Fruit fly (Drosophila melanogaster) whole organism, embryonic: ENCODE data around the gene Pxd.
A peak's percentile ranks its signal among the peaks of the same experiment; 100 is the strongest.

Source experiments
- Antp ChIP-seq: fragments of 200-800 bp; sonication (Bioruptor generic); optimal IDR thresholded peaks from 3 replicates; lab custom pipeline; 2016; ENCODE audit warnings: missing biosample characterization, missing genetic modification characterization
- Asciz ChIP-seq: fragments of 200-800 bp; sonication (Bioruptor generic); optimal IDR thresholded peaks from 2 replicates; lab custom pipeline; 2017; ENCODE audit warnings: missing biosample characterization, mild to moderate bottlenecking, missing genetic modification characterization, missing genetic modification reagents
- Blimp-1 ChIP-seq: fragments of 200-800 bp; sonication (Bioruptor generic); optimal IDR thresholded peaks from 3 replicates; lab custom pipeline; 2018; ENCODE audit warnings: missing biosample characterization, missing genetic modification characterization, mild to moderate bottlenecking, moderate library complexity, missing genetic modification reagents
- CG11723 ChIP-seq: fragments of 200-800 bp; sonication (Bioruptor generic); optimal IDR thresholded peaks from 2 replicates; lab custom pipeline; 2017; ENCODE audit warnings: missing biosample characterization, mild to moderate bottlenecking, missing genetic modification characterization
- CG13624 ChIP-seq: fragments of 200-800 bp; sonication (Bioruptor generic); optimal IDR thresholded peaks from 2 replicates; lab custom pipeline; 2016; ENCODE audit warnings: missing biosample characterization, missing genetic modification characterization
- CG1647 ChIP-seq: fragments of 200-800 bp; sonication (Bioruptor generic); optimal IDR thresholded peaks from 3 replicates; lab custom pipeline; 2016; ENCODE audit warnings: missing biosample characterization, missing genetic modification characterization
- CG17359 ChIP-seq: fragments of 200-800 bp; sonication (Bioruptor generic); optimal IDR thresholded peaks from 3 replicates; lab custom pipeline; 2018; ENCODE audit warnings: missing biosample characterization, mild to moderate bottlenecking, missing genetic modification characterization, moderate library complexity
- CG17802 ChIP-seq: fragments of 200-800 bp; sonication (Bioruptor generic); optimal IDR thresholded peaks from 2 replicates; lab custom pipeline; 2018; ENCODE audit warnings: missing biosample characterization, mild to moderate bottlenecking, missing genetic modification characterization, moderate library complexity
- CG2120 ChIP-seq: fragments of 200-800 bp; sonication (Bioruptor generic); optimal IDR thresholded peaks from 3 replicates; lab custom pipeline; 2016; ENCODE audit warnings: missing biosample characterization, missing genetic modification characterization
- CG2129 ChIP-seq: fragments of 200-800 bp; sonication (Bioruptor generic); IDR thresholded peaks from 2 replicates; pipeline ENCODE4 v1.3.6; 2022; ENCODE audit warnings: missing biosample characterization, missing genetic modification characterization; ENCODE audit not compliant: partially characterized antibody
- CG2202 ChIP-seq: fragments of 200-800 bp; sonication (Bioruptor generic); optimal IDR thresholded peaks from 2 replicates; lab custom pipeline; 2018; ENCODE audit warnings: missing biosample characterization, mild to moderate bottlenecking, missing genetic modification characterization
- CG2875 ChIP-seq: fragments of 200-800 bp; sonication (Bioruptor generic); optimal IDR thresholded peaks from 2 replicates; lab custom pipeline; 2017; ENCODE audit warnings: missing biosample characterization, mild to moderate bottlenecking, missing genetic modification characterization, missing genetic modification reagents
- CG3065 ChIP-seq: fragments of 200-800 bp; sonication (Bioruptor generic); optimal IDR thresholded peaks from 2 replicates; lab custom pipeline; 2016; ENCODE audit warnings: missing biosample characterization, missing genetic modification characterization
- CG33213 ChIP-seq: fragments of 200-800 bp; sonication (Bioruptor generic); optimal IDR thresholded peaks from 3 replicates; lab custom pipeline; 2016; ENCODE audit warnings: missing biosample characterization, missing genetic modification characterization
- CG34376 ChIP-seq: fragments of 200-800 bp; sonication (Bioruptor generic); optimal IDR thresholded peaks from 2 replicates; lab custom pipeline; 2018; ENCODE audit warnings: missing biosample characterization, mild to moderate bottlenecking, missing genetic modification characterization
- CG4360 ChIP-seq: fragments of 200-800 bp; sonication (Bioruptor generic); IDR thresholded peaks from 2 replicates; pipeline ENCODE4 v1.3.6; 2022; ENCODE audit warnings: missing biosample characterization, missing genetic modification characterization
- CG7928 ChIP-seq: fragments of 200-800 bp; sonication (Bioruptor generic); optimal IDR thresholded peaks from 2 replicates; lab custom pipeline; 2017; ENCODE audit warnings: missing biosample characterization, mild to moderate bottlenecking, missing genetic modification characterization
- CG9215 ChIP-seq: fragments of 200-800 bp; sonication (Bioruptor generic); IDR thresholded peaks from 2 replicates; pipeline ENCODE4 v1.3.6; 2022; ENCODE audit warnings: missing biosample characterization, missing genetic modification characterization
- CG9876 ChIP-seq: fragments of 200-800 bp; sonication (Bioruptor generic); optimal IDR thresholded peaks from 2 replicates; lab custom pipeline; 2016; ENCODE audit warnings: missing biosample characterization, missing genetic modification characterization
- CkIIα-i1 ChIP-seq: fragments of 200-800 bp; sonication (Bioruptor generic); IDR thresholded peaks from 2 replicates; pipeline ENCODE4 v1.3.6; 2022; ENCODE audit warnings: missing biosample characterization, missing genetic modification characterization
- E2f2 ChIP-seq: fragments of 200-800 bp; sonication (Bioruptor generic); IDR thresholded peaks from 2 replicates; pipeline ENCODE4 v1.3.6; 2022; ENCODE audit warnings: missing biosample characterization, missing genetic modification characterization
- HLHmδ ChIP-seq: fragments of 200-800 bp; sonication (Bioruptor generic); optimal IDR thresholded peaks from 2 replicates; lab custom pipeline; 2018; ENCODE audit warnings: missing biosample characterization, mild to moderate bottlenecking, missing genetic modification characterization, moderate library complexity
- Hr39 ChIP-seq: fragments of >200 bp; optimal IDR thresholded peaks from 2 replicates; lab custom pipeline; 2017
- Jarid2 ChIP-seq: fragments of 200-800 bp; sonication (Bioruptor generic); optimal IDR thresholded peaks from 3 replicates; lab custom pipeline; 2017; ENCODE audit warnings: mild to moderate bottlenecking, missing biosample characterization, missing genetic modification reagents, missing genetic modification characterization
- Lhr ChIP-seq: fragments of 200-800 bp; sonication (Bioruptor generic); optimal IDR thresholded peaks from 3 replicates; lab custom pipeline; 2017; ENCODE audit warnings: mild to moderate bottlenecking, missing biosample characterization, missing genetic modification reagents, missing genetic modification characterization
- Mad ChIP-seq: fragments of 200-800 bp; sonication (Bioruptor generic); optimal IDR thresholded peaks from 2 replicates; lab custom pipeline; 2016; ENCODE audit warnings: missing biosample characterization, missing genetic modification characterization
- Med ChIP-seq: fragments of 200-800 bp; sonication (Bioruptor generic); peaks from one replicate; lab custom pipeline; 2016; ENCODE audit warnings: missing biosample characterization, missing genetic modification characterization, mild to moderate bottlenecking, inconsistent platforms, moderate library complexity
- Nf-YB ChIP-seq: fragments of 200-800 bp; sonication (Bioruptor generic); optimal IDR thresholded peaks from 3 replicates; lab custom pipeline; 2019; ENCODE audit warnings: missing biosample characterization, mild to moderate bottlenecking, missing genetic modification characterization, moderate library complexity
- Oaz ChIP-seq: fragments of 200-800 bp; sonication (Bioruptor generic); IDR thresholded peaks from 2 replicates; pipeline ENCODE4 v1.3.6; 2022; ENCODE audit warnings: missing biosample characterization, missing genetic modification characterization
- Optix ChIP-seq: fragments of 200-800 bp; sonication (Bioruptor generic); IDR thresholded peaks from 3 replicates; pipeline ENCODE4 v1.3.6; 2022; ENCODE audit warnings: missing biosample characterization, missing genetic modification characterization
- Sin3A ChIP-seq: fragments of >200 bp; optimal IDR thresholded peaks from 2 replicates; lab custom pipeline; 2018
- Ssrp ChIP-seq: fragments of 200-800 bp; sonication (Bioruptor generic); optimal IDR thresholded peaks from 2 replicates; lab custom pipeline; 2018; ENCODE audit warnings: missing biosample characterization, mild to moderate bottlenecking, missing genetic modification characterization, moderate library complexity
- cg ChIP-seq: fragments of 200-800 bp; sonication (Bioruptor generic); optimal IDR thresholded peaks from 3 replicates; lab custom pipeline; 2019; ENCODE audit warnings: missing biosample characterization, mild to moderate bottlenecking, missing genetic modification characterization, moderate library complexity
- dpn ChIP-seq, 2 experiments: fragments of 200-800 bp; sonication (Bioruptor generic); optimal IDR thresholded peaks; 3 replicates each; lab custom pipeline; 2016; ENCODE audit warnings: missing biosample characterization in 2 of 2, missing genetic modification characterization in 2 of 2
- eve ChIP-seq, 2 experiments: fragments of >200 bp; optimal IDR thresholded peaks; 2 replicates each; lab custom pipeline; 2017; ENCODE audit warnings: missing biosample characterization in 2 of 2, missing genetic modification characterization in 2 of 2
- ewg ChIP-seq: fragments of 200-800 bp; sonication (Bioruptor generic); optimal IDR thresholded peaks from 3 replicates; lab custom pipeline; 2017; ENCODE audit warnings: mild to moderate bottlenecking, missing biosample characterization, missing genetic modification reagents, missing genetic modification characterization
- fd64A ChIP-seq: fragments of 200-800 bp; sonication (Bioruptor generic); optimal IDR thresholded peaks from 3 replicates; lab custom pipeline; 2018; ENCODE audit warnings: missing biosample characterization, mild to moderate bottlenecking, missing genetic modification characterization
- grn ChIP-seq: fragments of 200-800 bp; sonication (Bioruptor generic); optimal IDR thresholded peaks from 3 replicates; lab custom pipeline; 2017; ENCODE audit warnings: missing biosample characterization, missing genetic modification characterization
- ham ChIP-seq: fragments of 200-800 bp; sonication (Bioruptor generic); IDR thresholded peaks from 2 replicates; pipeline ENCODE4 v1.3.6; 2022; ENCODE audit warnings: missing biosample characterization, missing genetic modification characterization
- hth ChIP-seq: fragments of >200 bp; optimal IDR thresholded peaks from 2 replicates; lab custom pipeline; 2017; ENCODE audit warnings: inconsistent platforms
- kah ChIP-seq: fragments of 200-800 bp; sonication (Bioruptor generic); optimal IDR thresholded peaks from 2 replicates; lab custom pipeline; 2018; ENCODE audit warnings: missing biosample characterization, mild to moderate bottlenecking, missing genetic modification characterization
- lmd ChIP-seq: fragments of 200-800 bp; sonication (Bioruptor generic); IDR thresholded peaks from 2 replicates; pipeline ENCODE4 v1.3.6; 2022; ENCODE audit warnings: missing biosample characterization, missing genetic modification characterization
- mam ChIP-seq: fragments of 200-800 bp; sonication (Bioruptor generic); optimal IDR thresholded peaks from 3 replicates; lab custom pipeline; 2016; ENCODE audit warnings: missing biosample characterization, missing genetic modification characterization
- peb ChIP-seq: fragments of 200-800 bp; sonication (Bioruptor generic); IDR thresholded peaks from 2 replicates; pipeline ENCODE4 v1.3.6; 2022; ENCODE audit warnings: missing biosample characterization, missing genetic modification characterization
- pho ChIP-seq: fragments of 200-800 bp; sonication (Bioruptor generic); optimal IDR thresholded peaks from 2 replicates; lab custom pipeline; 2016; ENCODE audit warnings: missing biosample characterization, missing genetic modification characterization
- pita ChIP-seq: fragments of 200-800 bp; sonication (Bioruptor generic); optimal IDR thresholded peaks from 2 replicates; lab custom pipeline; 2017; ENCODE audit warnings: missing biosample characterization, mild to moderate bottlenecking, missing genetic modification characterization
- stc ChIP-seq: fragments of 200-800 bp; sonication (Bioruptor generic); IDR thresholded peaks from 2 replicates; pipeline ENCODE4 v1.3.6; 2022; ENCODE audit warnings: missing biosample characterization, missing genetic modification characterization
- tin ChIP-seq: fragments of 200-800 bp; sonication (Bioruptor generic); optimal IDR thresholded peaks from 3 replicates; lab custom pipeline; 2016; ENCODE audit warnings: missing biosample characterization, missing genetic modification characterization
- tup ChIP-seq: fragments of 200-800 bp; sonication (Bioruptor generic); optimal IDR thresholded peaks from 2 replicates; lab custom pipeline; 2016; ENCODE audit warnings: missing biosample characterization, mild to moderate bottlenecking, missing genetic modification characterization, moderate library complexity
- vnd ChIP-seq: fragments of 200-800 bp; sonication (Bioruptor generic); IDR thresholded peaks from 3 replicates; pipeline ENCODE4 v1.3.6; 2022; ENCODE audit warnings: missing biosample characterization, missing genetic modification characterization; ENCODE audit not compliant: partially characterized antibody
- wor ChIP-seq: fragments of 200-800 bp; sonication (Bioruptor generic); IDR thresholded peaks from 2 replicates; pipeline ENCODE4 v1.3.6; 2022; ENCODE audit warnings: missing biosample characterization, missing genetic modification characterization

The Pxd gene

dm6 chr3R:17042838-17043569 lies 28.6 kb downstream of the Pxd start, which contains the start of the genes bdwf and Patr-1 (continued):
- TF ChIP-seq CG17802 (tag; lab: Kevin White, UChicago), result no peak
- no peak for TF ChIP-seq CG3065 (GFP tag; lab: Kevin White, UChicago)
- no peak for TF ChIP-seq HLHmδ (GFP tag; lab: Kevin White, UChicago)
- no peak for TF ChIP-seq CG1647
- no peak for TF ChIP-seq mam (GFP tag; lab: Kevin White, UChicago)
- TF ChIP-seq CG2120 (GFP tag; lab: Kevin White, UChicago), result peak; percentile 52
- TF ChIP-seq pita (GFP tag; lab: Kevin White, UChicago), result no peak
- no peak for TF ChIP-seq kah (GFP tag; lab: Kevin White, UChicago)
- TF ChIP-seq Oaz (GFP tag; lab: Robert Waterston, UW), result no peak
- peak; percentile 17 for TF ChIP-seq Ssrp (tag; lab: Kevin White, UChicago)
- no peak for TF ChIP-seq grn (GFP tag; lab: Kevin White, UChicago)
- no peak for TF ChIP-seq CG13624
- no peak for TF ChIP-seq CG7928 (GFP tag; lab: Kevin White, UChicago)
- no peak for TF ChIP-seq CG2875 (GFP tag; lab: Kevin White, UChicago)
- TF ChIP-seq Med (GFP tag; lab: Kevin White, UChicago), result peak; percentile 73
- TF ChIP-seq CG17359 (tag; lab: Kevin White, UChicago), result no peak
- no peak for TF ChIP-seq peb (GFP tag; lab: Robert Waterston, UW)
- TF ChIP-seq Mad (GFP tag; lab: Kevin White, UChicago), result no peak
- TF ChIP-seq hth (lab: Kevin White, UChicago), result no peak
- TF ChIP-seq Jarid2 (GFP tag; lab: Kevin White, UChicago), result no peak
- peak; percentile 27 for TF ChIP-seq Lhr (GFP tag; lab: Kevin White, UChicago)
- no peak for TF ChIP-seq Optix (GFP tag; lab: Robert Waterston, UW)
- no peak for TF ChIP-seq wor (GFP tag; lab: Robert Waterston, UW)
- TF ChIP-seq vnd (GFP tag; lab: Robert Waterston, UW), result peak; percentile 93
- peak; percentile 45 for TF ChIP-seq E2f2
- TF ChIP-seq dpn (GFP tag; optimal IDR thresholded peaks at IDR 0.05; lab: Kevin White, UChicago), result peak; percentile 3 to 7
- peak; percentile 49 for TF ChIP-seq Sin3A (lab: Kevin White, UChicago)
- no peak for TF ChIP-seq CG11723 (GFP tag; lab: Kevin White, UChicago)
- TF ChIP-seq CG2202 (tag; lab: Kevin White, UChicago), result no peak
- TF ChIP-seq eve (GFP tag; optimal IDR thresholded peaks at IDR 0.05; lab: Kevin White, UChicago), result no peak
- no peak for TF ChIP-seq Blimp-1 (GFP tag; lab: Kevin White, UChicago)
- TF ChIP-seq Antp, result no peak
- no peak for TF ChIP-seq fd64A (GFP tag; lab: Kevin White, UChicago)
- no peak for TF ChIP-seq CG9215 (GFP tag; lab: Robert Waterston, UW)
- no peak for TF ChIP-seq CG9876 (GFP tag; lab: Kevin White, UChicago)
- no peak for TF ChIP-seq Asciz (GFP tag; lab: Kevin White, UChicago)
- no peak for TF ChIP-seq ham
- no peak for TF ChIP-seq Nf-YB (GFP tag; lab: Kevin White, UChicago)
- no peak for TF ChIP-seq cg
- peak; percentile 66 for TF ChIP-seq CG2129
- no peak for TF ChIP-seq pho (GFP tag; lab: Kevin White, UChicago)
- no peak for TF ChIP-seq CG4360
- no peak for TF ChIP-seq tup
- TF ChIP-seq stc (GFP tag; lab: Robert Waterston, UW), result 0 out of 2 replicates have a peak, but pooled peaks have one; percentile 6
- no peak for TF ChIP-seq CG34376
- TF ChIP-seq Hr39 (lab: Kevin White, UChicago), result no peak
- no peak for TF ChIP-seq CkIIα-i1 (GFP tag; lab: Robert Waterston, UW)
- no peak for TF ChIP-seq lmd (GFP tag; lab: Robert Waterston, UW)
- TF ChIP-seq tin, result peak; percentile 8
- no peak for TF ChIP-seq CG33213
- TF ChIP-seq ewg (GFP tag; lab: Kevin White, UChicago), result no peak
